Worm (Caenorhabditis elegans) whole organism, L3 larva: ENCODE measurements around the gene C29E4.10.

Experiments
- R02D3.7 ChIP-seq: fragments of 150-350 bp; optimal IDR thresholded peaks from 2 replicates; lab custom pipeline; 2014; ENCODE audit warnings: missing biosample characterization, missing genetic modification characterization
- daf-12 ChIP-seq: fragments of 150-350 bp; optimal IDR thresholded peaks from 2 replicates; lab custom pipeline; 2014; ENCODE audit warnings: missing biosample characterization, missing genetic modification reagents, missing genetic modification characterization
- egl-27 ChIP-seq: sonication (generic microtip); optimal IDR thresholded peaks from 4 replicates; lab custom pipeline; 2017; ENCODE audit warnings: missing biosample characterization, missing genetic modification reagents, missing genetic modification characterization
- elt-3 ChIP-seq, 3 experiments: fragments of 150-350 bp in 1 of 3; sonication (generic microtip) in 2 of 3; optimal IDR thresholded peaks; 2 replicates in 2 of 3; 4 replicates in 1 of 3; lab custom pipeline; 2014 to 2017; ENCODE audit warnings: missing biosample characterization in 3 of 3, missing genetic modification characterization in 3 of 3
- lin-15B ChIP-seq: fragments of 150-350 bp; optimal IDR thresholded peaks from 2 replicates; lab custom pipeline; 2014; ENCODE audit warnings: missing biosample characterization, missing genetic modification characterization
- lin-39 ChIP-seq: fragments of 150-350 bp; optimal IDR thresholded peaks from 2 replicates; lab custom pipeline; 2018; ENCODE audit warnings: missing biosample characterization, missing genetic modification reagents, missing genetic modification characterization
- mdl-1 ChIP-seq: fragments of 150-350 bp; optimal IDR thresholded peaks from 2 replicates; lab custom pipeline; 2014; ENCODE audit warnings: missing biosample characterization, missing genetic modification characterization
- nhr-12 ChIP-seq: fragments of 150-350 bp; optimal IDR thresholded peaks from 2 replicates; lab custom pipeline; 2014; ENCODE audit warnings: missing biosample characterization, missing genetic modification characterization
- nhr-237 ChIP-seq: fragments of 150-350 bp; optimal IDR thresholded peaks from 2 replicates; lab custom pipeline; 2014; ENCODE audit warnings: missing biosample characterization, missing genetic modification characterization
- nhr-28 ChIP-seq: fragments of 150-350 bp; optimal IDR thresholded peaks from 2 replicates; lab custom pipeline; 2014; ENCODE audit warnings: missing biosample characterization, missing genetic modification characterization
- sea-2 ChIP-seq: fragments of 150-350 bp; sonication (generic microtip); optimal IDR thresholded peaks from 4 replicates; lab custom pipeline; 2014; ENCODE audit warnings: missing biosample characterization, missing genetic modification reagents, missing genetic modification characterization
- skn-1 ChIP-seq: fragments of 150-350 bp; optimal IDR thresholded peaks from 2 replicates; lab custom pipeline; 2014; ENCODE audit warnings: missing biosample characterization, missing genetic modification characterization
- unc-39 ChIP-seq: sonication (generic microtip); optimal IDR thresholded peaks from 4 replicates; lab custom pipeline; 2017; ENCODE audit warnings: missing biosample characterization, missing genetic modification characterization
- unc-62 ChIP-seq: fragments of 150-350 bp; sonication (generic microtip); optimal IDR thresholded peaks from 4 replicates; lab custom pipeline; 2014; ENCODE audit warnings: missing biosample characterization, missing genetic modification reagents, missing genetic modification characterization

DNA sequence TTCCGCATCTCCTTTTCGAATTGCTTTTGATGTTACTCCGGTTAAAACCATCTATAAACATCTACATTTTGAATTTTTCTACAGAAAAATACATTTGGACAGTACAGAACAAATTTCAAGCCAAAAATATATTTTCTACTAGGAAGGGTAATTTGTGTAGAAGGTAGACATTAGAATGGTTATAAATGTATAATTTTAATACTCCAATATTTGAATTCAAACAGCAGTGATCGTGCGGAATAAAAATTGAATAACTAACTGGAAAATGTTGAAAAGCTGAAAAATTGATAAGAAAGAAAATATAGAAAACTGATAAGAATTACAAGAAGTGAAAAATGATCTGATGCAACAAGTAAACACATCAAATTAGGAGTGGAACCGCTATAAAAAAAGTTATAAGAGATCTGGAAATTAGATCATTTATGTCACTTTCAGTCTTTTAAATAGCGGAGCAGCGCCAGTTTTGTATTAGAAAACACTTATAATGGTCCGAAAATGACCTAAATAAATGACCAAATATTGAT, 9.4 kb downstream of the C29E4.10 start, which contains the start of gene gsto-1:
- no peak for TF ChIP-seq egl-27 (tag; lab: Kevin White, UChicago)
- no peak for TF ChIP-seq nhr-237 (tag; lab: Kevin White, UChicago)
- TF ChIP-seq mdl-1 (tag; lab: Kevin White, UChicago), result no peak
- no peak for TF ChIP-seq unc-39
- TF ChIP-seq lin-15B (tag; lab: Kevin White, UChicago), result no peak
- TF ChIP-seq sea-2 (GFP tag; lab: Kevin White, UChicago), result no peak
- no peak for TF ChIP-seq nhr-28 (tag; lab: Kevin White, UChicago)
- no peak for TF ChIP-seq unc-62
- no peak for TF ChIP-seq daf-12 (tag; lab: Kevin White, UChicago)
- TF ChIP-seq lin-39 (tag; lab: Kevin White, UChicago), result no peak
- no peak for TF ChIP-seq R02D3.7 (tag; lab: Kevin White, UChicago)
- TF ChIP-seq nhr-12 (tag; lab: Kevin White, UChicago), result no peak
- no peak for TF ChIP-seq elt-3 (tag; optimal IDR thresholded peaks at IDR 0.05; lab: Kevin White, UChicago)
- TF ChIP-seq skn-1 (tag; lab: Kevin White, UChicago), result no peak
